Fruit fly (Drosophila melanogaster) whole organism, larva: ENCODE measurements around the gene CG7974.

ENCODE experiments used
- noc ChIP-seq: fragments of 200-800 bp; sonication (Bioruptor generic); optimal IDR thresholded peaks from 3 replicates; lab custom pipeline; 2019; ENCODE audit warnings: missing biosample characterization, mild to moderate bottlenecking, missing genetic modification characterization, moderate library complexity

Gene CG7974

dm6 chr3L:1664876-1665275, at the start of gene CG7974, which contains the start of gene Srrm234:
Gene CG7974 (plus strand): TSS chr3L:1665138.
Gene Srrm234 (minus strand): TSS chr3L:1665064.
- TF ChIP-seq noc = no peak

dm6 chr3L:1615701-1616100, 49.2 kb upstream of the CG7974 start, which contains the start of gene CG12105:
Gene CG12105 (minus strand): TSS chr3L:1615801.
- no peak for TF ChIP-seq noc

dm6 chr3L:1618116-1618727, 46.7 kb upstream of the CG7974 start, which contains the start of the genes CG13926, ABCB7 and CG33230:
Gene CG13926 (minus strand): TSS chr3L:1618158.
Gene ABCB7 (plus strand): TSS chr3L:1618414.
Gene CG33230 (plus strand): TSS chr3L:1618414.
- peak; percentile 69 for TF ChIP-seq noc

dm6 chr3L:1626924-1627323, 38.0 kb upstream of the CG7974 start:
- no peak for TF ChIP-seq noc

dm6 chr3L:1628176-1628866, 36.6 kb upstream of the CG7974 start, which contains the start of gene CG13928:
Gene CG13928 (minus strand): TSS chr3L:1628377.
- no peak for TF ChIP-seq noc

- no peak for TF ChIP-seq noc
Observed at dm6 chr3L:1629064-1629777, 35.7 kb upstream of the CG7974 start, which contains the start of gene GC. Gene GC (minus strand): TSS chr3L:1629301.

dm6 chr3L:1636886-1637285, 28.1 kb upstream of the CG7974 start:
- no peak for TF ChIP-seq noc

dm6 chr3L:1637652-1638051, 27.3 kb upstream of the CG7974 start, which contains the start of gene nSyb:
Gene nSyb (minus strand): TSS chr3L:1637752.
- no peak for TF ChIP-seq noc

- TF ChIP-seq noc = no peak
Observed at dm6 chr3L:1639185-1639812, 25.6 kb upstream of the CG7974 start, which contains the start of the genes Mettl2 and Bgb. Gene Mettl2 (minus strand): TSS chr3L:1639235. Gene Bgb (plus strand): TSS chr3L:1639711.

dm6 chr3L:1644920-1645567, 19.9 kb upstream of the CG7974 start, which contains the start of the genes alphaCOP and CG13919:
Gene alphaCOP (minus strand): TSS chr3L:1645199.
Gene CG13919 (plus strand): TSS chr3L:1645467.
- TF ChIP-seq noc = peak; percentile 90

- no peak for TF ChIP-seq noc
Observed at dm6 chr3L:1647276-1647919, 17.5 kb upstream of the CG7974 start, which contains the start of the genes CG17249 and Bro. Gene CG17249 (minus strand): TSS chr3L:1647464. Gene Bro (plus strand): TSS chr3L:1647869.

- TF ChIP-seq noc = no peak
Observed at dm6 chr3L:1648690-1649355, 16.1 kb upstream of the CG7974 start, which contains the start of gene CG13920. Gene CG13920 (plus strand): TSS chr3L:1648944.

dm6 chr3L:1649363-1649762, 15.6 kb upstream of the CG7974 start:
- TF ChIP-seq noc = no peak

- no peak for TF ChIP-seq noc
Observed at dm6 chr3L:1652700-1653200, 12.2 kb upstream of the CG7974 start, which contains the start of the genes CG7970 and Vta1. Gene CG7970 (plus strand): TSS chr3L:1652750. Gene Vta1 (minus strand): TSS chr3L:1652900.
